Fruit fly (Drosophila melanogaster): ENCODE data around the gene Naa20A.

The Naa20A gene

dm6 chrX:19663196-19663858 lies 40.5 kb upstream of the Naa20A start (continued):
- TF ChIP-seq Gug (GFP tag; IDR thresholded peaks at IDR 0.05) (no peak), CG8319 (GFP tag; optimal IDR thresholded peaks at IDR 0.05) (no peak), Hr39 (GFP tag; optimal IDR thresholded peaks at IDR 0.05) (peak; percentile 49), esn (GFP tag; optimal IDR thresholded peaks at IDR 0.05) (peak; percentile 66), CG6854 (GFP tag; optimal IDR thresholded peaks at IDR 0.05) (no peak), CG34406 (GFP tag; optimal IDR thresholded peaks at IDR 0.05) (peak; percentile 44), cyc (GFP tag; optimal IDR thresholded peaks at IDR 0.05) (peak; percentile 24), Met (GFP tag; optimal IDR thresholded peaks at IDR 0.05) (peak; percentile 64), ss (GFP tag; optimal IDR thresholded peaks at IDR 0.05) (peak; percentile 56 to 57), CG1621 (tag; optimal IDR thresholded peaks at IDR 0.05) (no peak), vri (GFP tag; optimal IDR thresholded peaks at IDR 0.05) (no peak), CG10631 (GFP tag; optimal IDR thresholded peaks at IDR 0.05) (peak; percentile 40), CG8119 (GFP tag; IDR thresholded peaks at IDR 0.05) (no peak), Sox15 (GFP tag; optimal IDR thresholded peaks at IDR 0.05) (no peak), CG6792 (GFP tag; optimal IDR thresholded peaks at IDR 0.05) (peak; percentile 50), CG10669 (GFP tag; optimal IDR thresholded peaks at IDR 0.05) (no peak), svp (GFP tag) (peak; percentile 75), Sox102F (GFP tag; optimal IDR thresholded peaks at IDR 0.05) (peak; percentile 45), CG11294 (GFP tag; IDR thresholded peaks at IDR 0.05) (no peak), CG32006 (GFP tag; optimal IDR thresholded peaks at IDR 0.05) (peak; percentile 78), Ets96B (tag; optimal IDR thresholded peaks at IDR 0.05) (peak; percentile 46), Eip78C (GFP tag) (peak; percentile 91), net (GFP tag; optimal IDR thresholded peaks at IDR 0.05) (peak; percentile 63), Smox (GFP tag; optimal IDR thresholded peaks at IDR 0.05) (peak; percentile 71), lz (GFP tag; optimal IDR thresholded peaks at IDR 0.05) (peak; percentile 55), Sox14 (GFP tag; optimal IDR thresholded peaks at IDR 0.05) (no peak), fd85E (GFP tag; optimal IDR thresholded peaks at IDR 0.05) (no peak), CG6163 (GFP tag; IDR thresholded peaks at IDR 0.05) (0 out of 3 replicates have a peak, but pooled peaks have one; percentile 26), fkh (GFP tag; optimal IDR thresholded peaks at IDR 0.05) (no peak), acj6 (GFP tag; optimal IDR thresholded peaks at IDR 0.05) (no peak), Eip75B (GFP tag; optimal IDR thresholded peaks at IDR 0.05) (peak; percentile 35)

- TF ChIP-seq Lpt (GFP tag; optimal IDR thresholded peaks at IDR 0.05) = peak; percentile 20
- peak; percentile 66 for TF ChIP-seq dsx (GFP tag; optimal IDR thresholded peaks at IDR 0.05; ENCODE audit: poor library complexity, severe bottlenecking)
- TF ChIP-seq CG15336 (GFP tag; IDR thresholded peaks at IDR 0.05) = peak; percentile 37; the same call in 1 of the 2 replicates
- TF ChIP-seq Blimp-1 (GFP tag; optimal IDR thresholded peaks at IDR 0.05) = no peak
- peak; percentile 48 for TF ChIP-seq CG6854 (GFP tag; optimal IDR thresholded peaks at IDR 0.05)
- no peak for TF ChIP-seq CG11294 (GFP tag; IDR thresholded peaks at IDR 0.05)
- TF ChIP-seq CG10669 (GFP tag; optimal IDR thresholded peaks at IDR 0.05) = no peak
- TF ChIP-seq eg (GFP tag; IDR thresholded peaks at IDR 0.05) = peak; percentile 53; the same call in 1 of the 3 replicates
- TF ChIP-seq acj6 (GFP tag; optimal IDR thresholded peaks at IDR 0.05) = no peak
- TF ChIP-seq esn (GFP tag; optimal IDR thresholded peaks at IDR 0.05) = no peak
- peak; percentile 60; the same call in 1 of the 3 replicates for TF ChIP-seq CG6163 (GFP tag; IDR thresholded peaks at IDR 0.05)
- TF ChIP-seq CG6808 (GFP tag; optimal IDR thresholded peaks at IDR 0.05) = no peak
- TF ChIP-seq CG7368 (GFP tag; optimal IDR thresholded peaks at IDR 0.05) = peak; percentile 11
Observed at dm6 chrX:19662583-19663195, 39.8 kb upstream of the Naa20A start.

Measured in whole organism, prepupa.